Worm (Caenorhabditis elegans): ENCODE data around the gene M79.2.

- no peak for TF ChIP-seq ZK546.5 (tag; optimal IDR thresholded peaks at IDR 0.05)
- no peak for TF ChIP-seq elt-3 (tag; optimal IDR thresholded peaks at IDR 0.05)
- TF ChIP-seq ama-1 (optimal IDR thresholded peaks at IDR 0.05): no peak
- TF ChIP-seq sea-2 (GFP tag; optimal IDR thresholded peaks at IDR 0.05): no peak
- no peak for TF ChIP-seq unc-62 (GFP tag; optimal IDR thresholded peaks at IDR 0.05)
- TF ChIP-seq aly-2 (tag; optimal IDR thresholded peaks at IDR 0.05): no peak
- no peak for TF ChIP-seq ceh-82 (tag; optimal IDR thresholded peaks at IDR 0.05)
- TF ChIP-seq unc-39 (tag; optimal IDR thresholded peaks at IDR 0.05): no peak
- no peak for TF ChIP-seq nhr-12 (tag; optimal IDR thresholded peaks at IDR 0.05)
Measured at ce11 chrX:10640578-10640977, 12.0 kb upstream of the M79.2 start.

Data from whole organism, L3 larva.